Fruit fly (Drosophila melanogaster): ENCODE results near the gene stg1.

- TF ChIP-seq usp (GFP tag; optimal IDR thresholded peaks at IDR 0.05) (no peak), Hr78 (GFP tag; optimal IDR thresholded peaks at IDR 0.05) (no peak), GATAd (GFP tag; optimal IDR thresholded peaks at IDR 0.05) (no peak), dsf (GFP tag; optimal IDR thresholded peaks at IDR 0.05; ENCODE audit: borderline replicate concordance) (no peak), h (GFP tag; optimal IDR thresholded peaks at IDR 0.05) (no peak), Myc (optimal IDR thresholded peaks at IDR 0.05) (no peak), lola (GFP tag; optimal IDR thresholded peaks at IDR 0.05) (no peak), Sp1 (GFP tag; optimal IDR thresholded peaks at IDR 0.05) (no peak)
Measured at dm6 chrX:21125966-21126553, 32.4 kb downstream of the stg1 start.

All from whole organism, wandering third instar larva.